Fruit fly (Drosophila melanogaster): Measurements from ENCODE around the gene CG32281.

The CG32281 gene

DNA sequence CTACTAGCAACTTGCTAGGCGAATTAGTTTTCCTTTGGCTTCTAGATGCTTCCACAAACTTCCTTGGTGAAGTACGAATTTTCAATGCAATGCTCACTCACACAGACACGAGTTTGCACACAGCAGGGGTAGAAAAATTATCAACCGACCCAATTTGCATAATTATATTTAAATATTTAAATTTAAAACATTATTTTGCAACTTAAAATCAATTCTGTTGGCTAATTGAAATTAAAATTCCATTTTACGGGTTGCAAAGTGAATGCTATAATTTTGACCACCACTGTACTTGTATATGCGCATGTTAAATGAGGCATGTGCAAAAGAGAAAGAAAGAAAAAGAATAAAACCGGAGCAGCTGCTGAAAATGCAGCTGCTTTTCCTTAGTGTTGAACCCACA lies 24.9 kb downstream of the CG32281 start (continued):
- TF ChIP-seq CG9139 (GFP tag; optimal IDR thresholded peaks at IDR 0.05) (peak; percentile 85), acj6 (GFP tag; optimal IDR thresholded peaks at IDR 0.05) (peak; percentile 97), CG6854 (GFP tag; optimal IDR thresholded peaks at IDR 0.05) (peak; percentile 74), Sox102F (GFP tag; optimal IDR thresholded peaks at IDR 0.05) (peak; percentile 97), salr (GFP tag; optimal IDR thresholded peaks at IDR 0.05) (peak; percentile 89 to 97), lz (GFP tag; optimal IDR thresholded peaks at IDR 0.05) (peak; percentile 92), CG6276 (GFP tag; optimal IDR thresholded peaks at IDR 0.05) (peak; percentile 98), CG1621 (tag; optimal IDR thresholded peaks at IDR 0.05) (peak; percentile 92), CG10631 (GFP tag; optimal IDR thresholded peaks at IDR 0.05) (peak; percentile 98), Sox15 (GFP tag; optimal IDR thresholded peaks at IDR 0.05) (peak; percentile 88), CG8632 (GFP tag; optimal IDR thresholded peaks at IDR 0.05) (peak; percentile 97), CG16779 (tag; optimal IDR thresholded peaks at IDR 0.05) (peak; percentile 93), vri (GFP tag; optimal IDR thresholded peaks at IDR 0.05) (peak; percentile 94), CG6163 (GFP tag; IDR thresholded peaks at IDR 0.05) (peak; percentile 99), CG8119 (GFP tag; IDR thresholded peaks at IDR 0.05) (peak; percentile 98), Hr39 (GFP tag; optimal IDR thresholded peaks at IDR 0.05) (peak; percentile 92), ss (GFP tag; optimal IDR thresholded peaks at IDR 0.05) (peak; percentile 69 to 83), CG11294 (GFP tag; IDR thresholded peaks at IDR 0.05) (peak; percentile 94), Eip78C (GFP tag) (peak; percentile 98), CG6792 (GFP tag; optimal IDR thresholded peaks at IDR 0.05) (peak; percentile 95), Sox14 (GFP tag; optimal IDR thresholded peaks at IDR 0.05) (peak; percentile 94), Hr38 (GFP tag; optimal IDR thresholded peaks at IDR 0.05) (no peak), Gug (GFP tag; IDR thresholded peaks at IDR 0.05) (peak; percentile 98), CG7368 (GFP tag; optimal IDR thresholded peaks at IDR 0.05) (peak; percentile 97), Ets96B (tag; optimal IDR thresholded peaks at IDR 0.05) (peak; percentile 95), spab (GFP tag; optimal IDR thresholded peaks at IDR 0.05) (peak; percentile 86), CG11902 (GFP tag; optimal IDR thresholded peaks at IDR 0.05) (peak; percentile 93), Met (GFP tag; optimal IDR thresholded peaks at IDR 0.05) (peak; percentile 97), Lpt (GFP tag; optimal IDR thresholded peaks at IDR 0.05) (peak; percentile 96), OdsH (GFP tag; optimal IDR thresholded peaks at IDR 0.05) (peak; percentile 98), Smox (GFP tag; optimal IDR thresholded peaks at IDR 0.05) (peak; percentile 93)

DNA sequence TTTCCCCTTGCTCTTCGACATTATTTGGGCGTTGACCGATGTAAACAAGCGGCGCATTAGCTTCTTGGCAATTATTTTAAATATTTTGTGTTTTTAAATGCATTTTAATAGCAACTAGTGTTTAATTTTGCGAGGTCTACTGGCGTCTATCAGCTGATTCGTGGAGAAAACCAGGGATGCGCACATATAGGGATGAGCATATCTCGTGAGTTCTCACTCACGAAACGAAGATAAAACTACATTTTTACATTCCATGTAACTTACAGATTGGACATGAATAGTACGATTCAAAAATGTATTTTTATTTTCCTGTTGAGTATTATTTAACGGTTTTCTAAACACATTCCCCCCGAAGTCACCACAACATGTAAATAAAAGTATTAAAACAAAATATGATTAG lies 28.3 kb downstream of the CG32281 start, which contains the start of gene CG14966:
Gene CG14966 (minus strand): TSS at position 168 of the 400 bp plus-strand sequence.
- TF ChIP-seq fd85E (GFP tag; optimal IDR thresholded peaks at IDR 0.05) (no peak), CG31627 (GFP tag; optimal IDR thresholded peaks at IDR 0.05) (peak; percentile 28), dac (GFP tag; optimal IDR thresholded peaks at IDR 0.05) (no peak), Smox (GFP tag; optimal IDR thresholded peaks at IDR 0.05) (peak; percentile 31), Ets96B (tag; optimal IDR thresholded peaks at IDR 0.05) (no peak), OdsH (GFP tag; optimal IDR thresholded peaks at IDR 0.05) (no peak), CG10631 (GFP tag; optimal IDR thresholded peaks at IDR 0.05) (no peak), CG11762 (GFP tag; optimal IDR thresholded peaks at IDR 0.05; ENCODE audit: insufficient read depth) (no peak), CG15336 (GFP tag; IDR thresholded peaks at IDR 0.05) (no peak), ss (GFP tag; optimal IDR thresholded peaks at IDR 0.05) (peak in 1 of 2 experiments; percentile 23), Eip75B (GFP tag; optimal IDR thresholded peaks at IDR 0.05) (no peak), CG8632 (GFP tag; optimal IDR thresholded peaks at IDR 0.05) (no peak), Blimp-1 (GFP tag; optimal IDR thresholded peaks at IDR 0.05) (no peak), CG32006 (GFP tag; optimal IDR thresholded peaks at IDR 0.05) (no peak), CG11294 (GFP tag; IDR thresholded peaks at IDR 0.05) (no peak), CG10669 (GFP tag; optimal IDR thresholded peaks at IDR 0.05) (no peak), fkh (GFP tag; optimal IDR thresholded peaks at IDR 0.05) (no peak), CG16779 (tag; optimal IDR thresholded peaks at IDR 0.05) (no peak), CG8319 (GFP tag; optimal IDR thresholded peaks at IDR 0.05) (no peak), dsx (GFP tag; optimal IDR thresholded peaks at IDR 0.05; ENCODE audit: poor library complexity, severe bottlenecking) (peak; percentile 9), esn (GFP tag; optimal IDR thresholded peaks at IDR 0.05) (peak; percentile 45), Hr38 (GFP tag; optimal IDR thresholded peaks at IDR 0.05) (no peak), CG9139 (GFP tag; optimal IDR thresholded peaks at IDR 0.05) (no peak), svp (GFP tag) (peak; percentile 65), CG6808 (GFP tag; optimal IDR thresholded peaks at IDR 0.05) (peak; percentile 3), eg (GFP tag; IDR thresholded peaks at IDR 0.05) (no peak), achi (GFP tag; optimal IDR thresholded peaks at IDR 0.05) (no peak), fd59A (GFP tag; optimal IDR thresholded peaks at IDR 0.05) (no peak), CG8119 (GFP tag; IDR thresholded peaks at IDR 0.05) (no peak), CG34406 (GFP tag; optimal IDR thresholded peaks at IDR 0.05) (no peak), net (GFP tag; optimal IDR thresholded peaks at IDR 0.05) (no peak)

All from whole organism, prepupa.